Fruit fly (Drosophila melanogaster): ENCODE results near the gene pon.
A peak's percentile ranks its signal among the peaks of the same experiment; 100 is the strongest.

pon gene

dm6 chrX:4589951-4590771 is 46.0 kb upstream of the pon start (continued):
- TF ChIP-seq CG10267 (tag; optimal IDR thresholded peaks at IDR 0.05) (peak; percentile 24), Bdp1 (GFP tag; optimal IDR thresholded peaks at IDR 0.05) (no peak), btn (GFP tag; optimal IDR thresholded peaks at IDR 0.05) (no peak), Elba2 (GFP tag; optimal IDR thresholded peaks at IDR 0.05) (peak; percentile 25), CG10543 (GFP tag; optimal IDR thresholded peaks at IDR 0.05) (no peak), Aef1 (GFP tag; IDR thresholded peaks at IDR 0.05) (peak; percentile 89), Hmr (GFP tag; optimal IDR thresholded peaks at IDR 0.05) (peak; percentile 82), jigr1 (GFP tag; IDR thresholded peaks at IDR 0.05) (peak; percentile 84; the same call in 2 of the 3 replicates), CG17186 (GFP tag; optimal IDR thresholded peaks at IDR 0.05) (peak; percentile 2), CG7987 (GFP tag; optimal IDR thresholded peaks at IDR 0.05) (no peak), chn (GFP tag; optimal IDR thresholded peaks at IDR 0.05) (peak; percentile 69), tll (GFP tag; optimal IDR thresholded peaks at IDR 0.05) (no peak), CG3407 (GFP tag; optimal IDR thresholded peaks at IDR 0.05) (peak; percentile 67), Kr (GFP tag; optimal IDR thresholded peaks at IDR 0.05) (peak; percentile 60), Vsx1 (GFP tag; optimal IDR thresholded peaks at IDR 0.05) (peak; percentile 15), CG15073 (GFP tag; optimal IDR thresholded peaks at IDR 0.05) (peak; percentile 4), sisA (GFP tag; IDR thresholded peaks at IDR 0.05) (peak; percentile 91), CG34224 (GFP tag; IDR thresholded peaks at IDR 0.05; ENCODE audit: partially characterized antibody) (no peak), CG15479 (GFP tag; optimal IDR thresholded peaks at IDR 0.05) (no peak), rib (GFP tag; IDR thresholded peaks at IDR 0.05) (peak; percentile 23; the same call in 1 of the 2 replicates), CG17328 (GFP tag; IDR thresholded peaks at IDR 0.05) (peak; percentile 97), unc-4 (GFP tag; IDR thresholded peaks at IDR 0.05; ENCODE audit: partially characterized antibody) (no peak), org-1 (GFP tag; optimal IDR thresholded peaks at IDR 0.05) (peak; percentile 89), ERR (GFP tag; optimal IDR thresholded peaks at IDR 0.05) (peak; percentile 21), fd96Cb (tag; optimal IDR thresholded peaks at IDR 0.05) (peak; percentile 82), so (GFP tag; IDR thresholded peaks at IDR 0.05) (peak; percentile 85), pfk (GFP tag; optimal IDR thresholded peaks at IDR 0.05) (no peak), kah (GFP tag; optimal IDR thresholded peaks at IDR 0.05) (no peak), ab (GFP tag; optimal IDR thresholded peaks at IDR 0.05) (peak; percentile 29), Ada2b (GFP tag; IDR thresholded peaks at IDR 0.05) (peak; percentile 91), Gug (GFP tag; IDR thresholded peaks at IDR 0.05) (peak; percentile 97), CG8290 (GFP tag; optimal IDR thresholded peaks at IDR 0.05) (peak; percentile 14), CG8290 (tag; optimal IDR thresholded peaks at IDR 0.05) (peak in 1 of 2 experiments; percentile 96), Dref (GFP tag; IDR thresholded peaks at IDR 0.05) (no peak), az2 (GFP tag; optimal IDR thresholded peaks at IDR 0.05) (peak; percentile 81), Hr78 (GFP tag; optimal IDR thresholded peaks at IDR 0.05) (no peak), Side (GFP tag; optimal IDR thresholded peaks at IDR 0.05) (peak; percentile 48), bab2 (GFP tag; optimal IDR thresholded peaks at IDR 0.05) (peak; percentile 32), ranshi (GFP tag; IDR thresholded peaks at IDR 0.05) (peak; percentile 95), Mad (GFP tag; optimal IDR thresholded peaks at IDR 0.05) (no peak), ash1 (GFP tag; optimal IDR thresholded peaks at IDR 0.05) (peak; percentile 6), CG2199 (GFP tag; IDR thresholded peaks at IDR 0.05) (peak; percentile 73; the same call in 1 of the 3 replicates), CG12391 (tag; optimal IDR thresholded peaks at IDR 0.05) (peak; percentile 78), CG5180 (GFP tag; optimal IDR thresholded peaks at IDR 0.05) (peak; percentile 55), Lpt (GFP tag; optimal IDR thresholded peaks at IDR 0.05) (no peak), hbn (GFP tag; IDR thresholded peaks at IDR 0.05; ENCODE audit: partially characterized antibody) (no peak), al (GFP tag; IDR thresholded peaks at IDR 0.05) (peak; percentile 68), dpn (GFP tag; optimal IDR thresholded peaks at IDR 0.05) (peak in 1 of 2 experiments; percentile 90), tin (GFP tag; optimal IDR thresholded peaks at IDR 0.05) (peak; percentile 79)

Data from whole organism, embryonic.